Worm (Caenorhabditis elegans) whole organism, young adult: Measurements from ENCODE around the gene Y39G8B.10.

ENCODE experiments used
- F22D6.2 ChIP-seq: sonication (generic microtip); optimal IDR thresholded peaks from 2 replicates; lab custom pipeline; 2016; ENCODE audit warnings: mild to moderate bottlenecking, missing genetic modification characterization, missing compliant biosample characterization
- aptf-2 ChIP-seq: fragments of 200-800 bp; sonication (Bioruptor generic); conservative IDR thresholded peaks from 2 replicates; pipeline ENCODE4 v1.3.6; 2022; ENCODE audit warnings: missing genetic modification reagents, missing genetic modification characterization, missing compliant biosample characterization
- egl-18 ChIP-seq: fragments of 200-800 bp; sonication (Bioruptor generic); IDR thresholded peaks from 2 replicates; pipeline ENCODE4 v1.3.6; 2022; ENCODE audit warnings: missing genetic modification reagents, missing genetic modification characterization, missing compliant biosample characterization
- mcd-1 ChIP-seq: fragments of 200-800 bp; sonication (Bioruptor generic); IDR thresholded peaks from 2 replicates; pipeline ENCODE4 v1.3.6; 2022; ENCODE audit warnings: missing genetic modification reagents, missing genetic modification characterization, missing compliant biosample characterization
- mel-28 ChIP-seq: sonication (generic microtip); optimal IDR thresholded peaks from 2 replicates; lab custom pipeline; 2016; ENCODE audit warnings: borderline replicate concordance, mild to moderate bottlenecking, missing genetic modification characterization, missing compliant biosample characterization
- nfya-1 ChIP-seq: sonication (generic microtip); optimal IDR thresholded peaks from 2 replicates; lab custom pipeline; 2017; ENCODE audit warnings: antibody characterized with exemption, missing compliant biosample characterization, missing genetic modification characterization, borderline replicate concordance; ENCODE audit not compliant: insufficient read depth
- sea-2 ChIP-seq: fragments of 200-800 bp; sonication (Bioruptor generic); IDR thresholded peaks from 2 replicates; pipeline ENCODE4 v1.3.6; 2022; ENCODE audit warnings: missing genetic modification characterization, missing compliant biosample characterization
- zfh-2 ChIP-seq: fragments of 200-800 bp; sonication (Bioruptor generic); conservative IDR thresholded peaks from 2 replicates; pipeline ENCODE4 v1.3.6; 2022; ENCODE audit warnings: missing genetic modification reagents, missing genetic modification characterization, missing compliant biosample characterization

ce11 chrII:13991741-13992140, 8.8 kb upstream of the Y39G8B.10 start, which contains the start of gene Y39G8B.5:
- TF ChIP-seq egl-18 (GFP tag; lab: Robert Waterston, UW) (no peak), aptf-2 (GFP tag; lab: Robert Waterston, UW) (no peak), zfh-2 (no peak), sea-2 (GFP tag; lab: Robert Waterston, UW) (no peak), mcd-1 (no peak), mel-28 (tag; lab: Kevin White, UChicago) (no peak), nfya-1 (tag; lab: Kevin White, UChicago) (no peak), F22D6.2 (tag; lab: Kevin White, UChicago) (no peak)
